ENCODE assay signal across 4 fruit fly cellular contexts in the genomic region with DNA sequence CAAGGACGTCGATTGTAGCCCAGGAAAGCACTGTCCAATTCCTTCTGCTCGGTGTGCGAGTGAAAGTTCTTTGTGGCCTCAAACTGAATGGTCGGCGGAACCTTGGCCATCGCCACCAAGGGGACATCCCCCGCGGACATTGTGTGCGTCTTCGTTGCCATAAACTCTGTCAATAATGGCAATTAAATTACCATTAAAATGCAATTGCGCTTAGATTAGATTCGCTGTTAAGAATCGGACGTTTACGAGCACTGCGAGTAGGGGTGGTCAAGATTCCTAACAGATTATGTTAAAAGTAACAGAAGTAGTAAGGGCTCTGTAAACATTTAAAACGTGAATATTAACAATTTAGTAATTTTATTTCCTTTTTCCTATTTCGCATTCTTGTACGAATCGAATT.
TF ChIP-seq lines count a peak whose summit lies in the region.

TSS of gene daed (minus strand) at position 247 of the 400 bp plus-strand sequence.

- TF ChIP-seq CTCF in whole organism, embryonic (GFP tag; optimal IDR thresholded peaks at IDR 0.05; lab: Kevin White, UChicago): no peak

TF ChIP-seq in whole organism, adult, 20 proteins besides CTCF, POLR2A, EP300 and RAD21:
- TF ChIP-seq cic (GFP tag; optimal IDR thresholded peaks at IDR 0.05; lab: Kevin White, UChicago) (peak; percentile 34), Clk (GFP tag; optimal IDR thresholded peaks at IDR 0.05; lab: Kevin White, UChicago) (no peak), CG33017 (tag; optimal IDR thresholded peaks at IDR 0.05; lab: Kevin White, UChicago) (peak; percentile 70), CG14711 (tag; optimal IDR thresholded peaks at IDR 0.05; lab: Kevin White, UChicago) (no peak), pad (GFP tag; optimal IDR thresholded peaks at IDR 0.05; lab: Kevin White, UChicago) (peak; percentile 28), bab1 (GFP tag; optimal IDR thresholded peaks at IDR 0.05; lab: Kevin White, UChicago) (peak; percentile 9), Hr96 (GFP tag; optimal IDR thresholded peaks at IDR 0.05; lab: Kevin White, UChicago) (no peak), tj (GFP tag; optimal IDR thresholded peaks at IDR 0.05; lab: Kevin White, UChicago) (no peak), CG12768 (GFP tag; optimal IDR thresholded peaks at IDR 0.05; lab: Kevin White, UChicago) (peak; percentile 23), Crg-1 (GFP tag; optimal IDR thresholded peaks at IDR 0.05; lab: Kevin White, UChicago) (peak; percentile 18), CG7101 (tag; optimal IDR thresholded peaks at IDR 0.05; lab: Kevin White, UChicago) (peak; percentile 64), Mnt (GFP tag; optimal IDR thresholded peaks at IDR 0.05; lab: Kevin White, UChicago) (peak; percentile 16), kay (GFP tag; lab: Kevin White, UChicago; ENCODE audit: borderline replicate concordance) (no peak)

TF ChIP-seq in whole organism, embryonic, 481 proteins besides CTCF, POLR2A, EP300 and RAD21 (continues in another document):
- TF ChIP-seq pzg (GFP tag; optimal IDR thresholded peaks at IDR 0.05; lab: Kevin White, UChicago) (peak; percentile 30), zen (tag; optimal IDR thresholded peaks at IDR 0.05; lab: Kevin White, UChicago) (peak; percentile 99), dmrt11E (tag; optimal IDR thresholded peaks at IDR 0.05; lab: Kevin White, UChicago) (no peak), stwl (tag; optimal IDR thresholded peaks at IDR 0.05; lab: Kevin White, UChicago) (peak; percentile 42), gro (GFP tag; optimal IDR thresholded peaks at IDR 0.05; lab: Kevin White, UChicago) (peak; percentile 9), CG2712 (tag; optimal IDR thresholded peaks at IDR 0.05; lab: Kevin White, UChicago) (no peak), CG34224 (GFP tag; IDR thresholded peaks at IDR 0.05; lab: Robert Waterston, UW; ENCODE audit: partially characterized antibody) (0 out of 3 replicates have a peak, but pooled peaks have one; percentile 28), CG3726 (GFP tag; IDR thresholded peaks at IDR 0.05; lab: Robert Waterston, UW) (no peak), ab (GFP tag; optimal IDR thresholded peaks at IDR 0.05; lab: Kevin White, UChicago) (no peak), Dll (GFP tag; IDR thresholded peaks at IDR 0.05; lab: Robert Waterston, UW; ENCODE audit: partially characterized antibody) (0 out of 4 replicates have a peak, but pooled peaks have one; percentile 33), CG17361 (GFP tag; IDR thresholded peaks at IDR 0.05; lab: Robert Waterston, UW) (no peak), MESR4 (GFP tag; optimal IDR thresholded peaks at IDR 0.05; lab: Kevin White, UChicago) (peak; percentile 62), E2f2 (GFP tag; IDR thresholded peaks at IDR 0.05; lab: Robert Waterston, UW) (peak; percentile 25; the same call in 1 of the 2 replicates), CG6175 (GFP tag; IDR thresholded peaks at IDR 0.05; lab: Robert Waterston, UW) (no peak), Sry-δ (GFP tag; optimal IDR thresholded peaks at IDR 0.05; lab: Kevin White, UChicago) (peak; percentile 8), CG30431 (GFP tag; optimal IDR thresholded peaks at IDR 0.05; lab: Kevin White, UChicago) (no peak), CG17568 (GFP tag; optimal IDR thresholded peaks at IDR 0.05; lab: Kevin White, UChicago) (peak; percentile 84), Adf1 (GFP tag; IDR thresholded peaks at IDR 0.05; lab: Robert Waterston, UW) (peak; percentile 22; the same call in 1 of the 2 replicates), chinmo (GFP tag; IDR thresholded peaks at IDR 0.05; lab: Robert Waterston, UW; ENCODE audit: partially characterized antibody) (0 out of 4 replicates have a peak, but pooled peaks have one; percentile 10), maf-S (GFP tag; optimal IDR thresholded peaks at IDR 0.05; lab: Kevin White, UChicago) (no peak), CG10267 (tag; optimal IDR thresholded peaks at IDR 0.05; lab: Kevin White, UChicago) (peak; percentile 82), HmgD (GFP tag; optimal IDR thresholded peaks at IDR 0.05; lab: Kevin White, UChicago) (no peak), CG7928 (GFP tag; optimal IDR thresholded peaks at IDR 0.05; lab: Kevin White, UChicago) (no peak)

TF ChIP-seq in whole organism, prepupa, 60 proteins besides CTCF, POLR2A, EP300 and RAD21:
- TF ChIP-seq spab (GFP tag; optimal IDR thresholded peaks at IDR 0.05; lab: Kevin White, UChicago) (no peak), esn (GFP tag; optimal IDR thresholded peaks at IDR 0.05; lab: Kevin White, UChicago) (peak; percentile 18)
TF ChIP-seq in whole organism, prepupa: peak in this region for 1.

TF ChIP-seq in whole organism, wandering third instar larva, 38 proteins besides CTCF, POLR2A, EP300 and RAD21:
- TF ChIP-seq Rel (GFP tag; optimal IDR thresholded peaks at IDR 0.05; lab: Kevin White, UChicago) (no peak), Rel (tag; optimal IDR thresholded peaks at IDR 0.05; lab: Kevin White, UChicago) (peak; percentile 86), Sp1 (GFP tag; optimal IDR thresholded peaks at IDR 0.05; lab: Kevin White, UChicago) (peak; percentile 50), rgr (GFP tag; optimal IDR thresholded peaks at IDR 0.05; lab: Kevin White, UChicago) (peak; percentile 7), ey (GFP tag; optimal IDR thresholded peaks at IDR 0.05; lab: Kevin White, UChicago) (no peak)
